Fruit fly (Drosophila melanogaster): ENCODE data around the gene Ada2b.

The Ada2b gene

dm6 chr3R:8206628-8207275 is 33.6 kb downstream of the Ada2b start (continued):
- TF ChIP-seq CG11560 (tag; IDR thresholded peaks at IDR 0.05) (no peak), Scr (GFP tag; IDR thresholded peaks at IDR 0.05; ENCODE audit: partially characterized antibody) (no peak), Hmr (GFP tag; optimal IDR thresholded peaks at IDR 0.05) (peak; percentile 62), CG17186 (GFP tag; optimal IDR thresholded peaks at IDR 0.05) (no peak), Six4 (GFP tag; optimal IDR thresholded peaks at IDR 0.05) (no peak), CG16863 (GFP tag; optimal IDR thresholded peaks at IDR 0.05) (no peak), ftz-f1 (GFP tag; optimal IDR thresholded peaks at IDR 0.05) (no peak), Stat92E (GFP tag; optimal IDR thresholded peaks at IDR 0.05) (no peak), CG11504 (tag; optimal IDR thresholded peaks at IDR 0.05) (peak; percentile 77), sens (GFP tag) (peak; percentile 85), sna (GFP tag; IDR thresholded peaks at IDR 0.05; ENCODE audit: partially characterized antibody) (no peak), CG10979 (tag; optimal IDR thresholded peaks at IDR 0.05) (peak; percentile 63), CG14441 (GFP tag; IDR thresholded peaks at IDR 0.05) (no peak), Fer3 (tag; optimal IDR thresholded peaks at IDR 0.05) (peak; percentile 61), gfzf (GFP tag; optimal IDR thresholded peaks at IDR 0.05) (no peak), CG33213 (GFP tag; optimal IDR thresholded peaks at IDR 0.05) (no peak), jumu (GFP tag; optimal IDR thresholded peaks at IDR 0.05) (no peak), CG8924 (tag; optimal IDR thresholded peaks at IDR 0.05) (peak; percentile 72), hkb (optimal IDR thresholded peaks at IDR 0.05) (no peak), hkb (GFP tag; IDR thresholded peaks at IDR 0.05) (peak; percentile 41; the same call in 1 of the 2 replicates), CG9727 (GFP tag; optimal IDR thresholded peaks at IDR 0.05) (peak; percentile 40), sqz (GFP tag; optimal IDR thresholded peaks at IDR 0.05) (no peak), crol (GFP tag; IDR thresholded peaks at IDR 0.05) (peak; percentile 71), CG6689 (GFP tag; IDR thresholded peaks at IDR 0.05) (peak; percentile 58), dpn (GFP tag; optimal IDR thresholded peaks at IDR 0.05) (peak in 1 of 2 experiments; percentile 45), pita (GFP tag; optimal IDR thresholded peaks at IDR 0.05) (no peak), CG6654 (GFP tag; optimal IDR thresholded peaks at IDR 0.05) (no peak), CG17359 (tag; optimal IDR thresholded peaks at IDR 0.05) (peak; percentile 61), nom (GFP tag; optimal IDR thresholded peaks at IDR 0.05) (no peak), ase (GFP tag; IDR thresholded peaks at IDR 0.05) (no peak), knrl (GFP tag; IDR thresholded peaks at IDR 0.05; ENCODE audit: partially characterized antibody) (no peak), CG13775 (GFP tag; optimal IDR thresholded peaks at IDR 0.05) (peak; percentile 30), CG18262 (tag; optimal IDR thresholded peaks at IDR 0.05) (peak; percentile 65), stwl (tag; optimal IDR thresholded peaks at IDR 0.05) (no peak), CG10366 (GFP tag; IDR thresholded peaks at IDR 0.05) (peak; percentile 45; the same call in 1 of the 2 replicates), fd3F (GFP tag; optimal IDR thresholded peaks at IDR 0.05) (peak; percentile 45), slp2 (GFP tag; optimal IDR thresholded peaks at IDR 0.05) (no peak), fd102C (GFP tag; optimal IDR thresholded peaks at IDR 0.05) (no peak), Hr78 (GFP tag; optimal IDR thresholded peaks at IDR 0.05) (no peak), ro (GFP tag; IDR thresholded peaks at IDR 0.05) (no peak), CG9609 (GFP tag; optimal IDR thresholded peaks at IDR 0.05) (no peak), ttk (GFP tag; IDR thresholded peaks at IDR 0.05) (peak; percentile 20; the same call in 1 of the 2 replicates), pb (GFP tag; optimal IDR thresholded peaks at IDR 0.05) (no peak), Side (GFP tag; optimal IDR thresholded peaks at IDR 0.05) (no peak), Myb (GFP tag; optimal IDR thresholded peaks at IDR 0.05) (no peak), ap (GFP tag; IDR thresholded peaks at IDR 0.05) (no peak), CG12219 (GFP tag; optimal IDR thresholded peaks at IDR 0.05) (peak; percentile 18), CG10431 (GFP tag; optimal IDR thresholded peaks at IDR 0.05) (no peak), dan (GFP tag; IDR thresholded peaks at IDR 0.05) (no peak), CG11093 (GFP tag; IDR thresholded peaks at IDR 0.05) (0 out of 3 replicates have a peak, but pooled peaks have one; percentile 49)

Measured in whole organism, embryonic.